Fruit fly (Drosophila melanogaster) whole organism, pupa: ENCODE results near the gene Rab3-GEF.

ENCODE experiments used
- CG10348 ChIP-seq: fragments of 200-800 bp; sonication (Bioruptor generic); IDR thresholded peaks from 2 replicates; pipeline ENCODE4 v1.3.6; 2022; ENCODE audit warnings: missing biosample characterization, missing genetic modification characterization
- CG12605 ChIP-seq: fragments of 200-800 bp; sonication (Bioruptor generic); IDR thresholded peaks from 2 replicates; pipeline ENCODE4 v1.3.6; 2022; ENCODE audit warnings: missing biosample characterization, missing genetic modification characterization
- CG13204 ChIP-seq: fragments of 200-800 bp; sonication (Bioruptor generic); optimal IDR thresholded peaks from 2 replicates; lab custom pipeline; 2018; ENCODE audit warnings: missing biosample characterization, mild to moderate bottlenecking, missing genetic modification characterization, moderate library complexity
- CG14655 ChIP-seq: fragments of 200-800 bp; sonication (Bioruptor generic); optimal IDR thresholded peaks from 3 replicates; lab custom pipeline; 2017; ENCODE audit warnings: mild to moderate bottlenecking, missing biosample characterization, missing genetic modification reagents, missing genetic modification characterization
- CG15710 ChIP-seq: fragments of 200-800 bp; sonication (Bioruptor generic); optimal IDR thresholded peaks from 2 replicates; lab custom pipeline; 2018; ENCODE audit warnings: missing biosample characterization, mild to moderate bottlenecking, missing genetic modification characterization, moderate library complexity
- CG17806 ChIP-seq: fragments of 200-800 bp; sonication (Bioruptor generic); optimal IDR thresholded peaks from 2 replicates; lab custom pipeline; 2018; ENCODE audit warnings: missing biosample characterization, mild to moderate bottlenecking, missing genetic modification characterization, moderate library complexity
- CG32121 ChIP-seq: fragments of 200-800 bp; sonication (Bioruptor generic); IDR thresholded peaks from 2 replicates; pipeline ENCODE4 v1.3.6; 2022; ENCODE audit warnings: missing biosample characterization, missing genetic modification characterization
- CG34367 ChIP-seq: fragments of 200-800 bp; sonication (Bioruptor generic); optimal IDR thresholded peaks from 2 replicates; lab custom pipeline; 2018; ENCODE audit warnings: missing biosample characterization, mild to moderate bottlenecking, missing genetic modification characterization
- CG4496 ChIP-seq: fragments of 200-800 bp; sonication (Bioruptor generic); IDR thresholded peaks from 3 replicates; pipeline ENCODE4 v1.3.6; 2022; ENCODE audit warnings: missing biosample characterization, missing genetic modification characterization
- CG8159 ChIP-seq: fragments of 200-800 bp; sonication (Bioruptor generic); optimal IDR thresholded peaks from 3 replicates; lab custom pipeline; 2018; ENCODE audit warnings: missing biosample characterization, mild to moderate bottlenecking, missing genetic modification characterization, moderate library complexity
- CG8301 ChIP-seq: fragments of 200-800 bp; sonication (Bioruptor generic); optimal IDR thresholded peaks from 2 replicates; lab custom pipeline; 2018; ENCODE audit warnings: missing biosample characterization, mild to moderate bottlenecking, missing genetic modification characterization
- CG9948 ChIP-seq: fragments of 200-800 bp; sonication (Bioruptor generic); optimal IDR thresholded peaks from 2 replicates; lab custom pipeline; 2018; ENCODE audit warnings: missing biosample characterization, mild to moderate bottlenecking, missing genetic modification characterization, moderate library complexity
- D1 ChIP-seq: fragments of 200-800 bp; sonication (Bioruptor generic); optimal IDR thresholded peaks from 2 replicates; lab custom pipeline; 2018; ENCODE audit warnings: missing biosample characterization, mild to moderate bottlenecking, missing genetic modification characterization, moderate library complexity
- EcR ChIP-seq: fragments of 200-800 bp; sonication (Bioruptor generic); optimal IDR thresholded peaks from 3 replicates; lab custom pipeline; 2019; ENCODE audit warnings: missing biosample characterization, missing genetic modification characterization, mild to moderate bottlenecking, moderate library complexity, missing genetic modification reagents
- Ets98B ChIP-seq: fragments of 200-800 bp; sonication (Bioruptor generic); IDR thresholded peaks from 2 replicates; pipeline ENCODE4 v1.3.6; 2022; ENCODE audit warnings: missing biosample characterization, missing genetic modification characterization
- Pif1A ChIP-seq: fragments of 200-800 bp; sonication (Bioruptor generic); optimal IDR thresholded peaks from 3 replicates; lab custom pipeline; 2016; ENCODE audit warnings: missing biosample characterization, missing genetic modification characterization
- Pif1B ChIP-seq: fragments of 200-800 bp; sonication (Bioruptor generic); optimal IDR thresholded peaks from 3 replicates; lab custom pipeline; 2016; ENCODE audit warnings: missing biosample characterization, missing genetic modification characterization
- Snoo ChIP-seq: fragments of 200-800 bp; sonication (Bioruptor generic); optimal IDR thresholded peaks from 3 replicates; lab custom pipeline; 2017; ENCODE audit warnings: missing biosample characterization, mild to moderate bottlenecking, missing genetic modification characterization, inconsistent platforms
- fd96Ca ChIP-seq: fragments of 200-800 bp; sonication (Bioruptor generic); IDR thresholded peaks from 3 replicates; pipeline ENCODE4 v1.3.6; 2022; ENCODE audit warnings: missing biosample characterization, missing genetic modification characterization
- gl ChIP-seq: fragments of 200-800 bp; sonication (Bioruptor generic); optimal IDR thresholded peaks from 2 replicates; lab custom pipeline; 2018; ENCODE audit warnings: missing biosample characterization, mild to moderate bottlenecking, missing genetic modification characterization
- rn ChIP-seq: fragments of 200-800 bp; sonication (Bioruptor generic); IDR thresholded peaks from 2 replicates; pipeline ENCODE4 v1.3.6; 2022; ENCODE audit warnings: missing biosample characterization, missing genetic modification characterization

Rab3-GEF gene

dm6 chrX:15062619-15063018, 26.9 kb upstream of the Rab3-GEF start:
- TF ChIP-seq CG4496 (no peak), gl (tag; lab: Kevin White, UChicago) (no peak), CG34367 (tag; lab: Kevin White, UChicago) (no peak), CG32121 (GFP tag; lab: Robert Waterston, UW) (no peak), CG17806 (tag; lab: Kevin White, UChicago) (no peak), CG12605 (GFP tag; lab: Robert Waterston, UW) (no peak), CG13204 (no peak)

dm6 chrX:15063404-15064062, 25.9 kb upstream of the Rab3-GEF start, which contains the start of the genes hiw and ND-B18:
Gene hiw (minus strand): TSS chrX:15063429.
Gene ND-B18 (plus strand): TSS chrX:15063733.
- no peak for TF ChIP-seq CG13204
- TF ChIP-seq rn = no peak
- no peak for TF ChIP-seq CG9948
- TF ChIP-seq gl (tag; lab: Kevin White, UChicago) = no peak
- TF ChIP-seq CG14655 (GFP tag; lab: Kevin White, UChicago) = no peak
- TF ChIP-seq CG4496 = peak; percentile 49
- TF ChIP-seq CG32121 (GFP tag; lab: Robert Waterston, UW) = no peak
- TF ChIP-seq fd96Ca = no peak

dm6 chrX:15066374-15067057, 23.0 kb upstream of the Rab3-GEF start, which contains the start of the genes opm and dob:
Gene opm (minus strand): TSS chrX:15066432.
Gene dob (plus strand): TSS chrX:15067007.
- TF ChIP-seq EcR (GFP tag; lab: Kevin White, UChicago) (no peak), CG12605 (GFP tag; lab: Robert Waterston, UW) (no peak), CG10348 (GFP tag; lab: Robert Waterston, UW) (no peak), CG8159 (tag; lab: Kevin White, UChicago) (peak; percentile 13), CG17806 (tag; lab: Kevin White, UChicago) (no peak), rn (no peak), D1 (tag; lab: Kevin White, UChicago) (no peak), Pif1A (GFP tag; lab: Kevin White, UChicago) (no peak), Snoo (tag; lab: Kevin White, UChicago) (no peak), CG9948 (peak; percentile 20), CG13204 (no peak), CG34367 (tag; lab: Kevin White, UChicago) (no peak)

- TF ChIP-seq gl (tag; lab: Kevin White, UChicago) (peak; percentile 21), CG12605 (GFP tag; lab: Robert Waterston, UW) (no peak), CG13204 (peak; percentile 44), fd96Ca (no peak)
- TF ChIP-seq, all 21 proteins: peak for 2
Measured at dm6 chrX:15068537-15068936, 20.9 kb upstream of the Rab3-GEF start.

dm6 chrX:15069417-15069896, 20.0 kb upstream of the Rab3-GEF start:
- TF ChIP-seq Snoo (tag; lab: Kevin White, UChicago) (peak; percentile 59), Pif1A (GFP tag; lab: Kevin White, UChicago) (peak; percentile 85), CG8301 (tag; lab: Kevin White, UChicago) (peak; percentile 89), rn (peak; percentile 64; the same call in 1 of the 2 replicates), CG9948 (peak; percentile 88), CG8159 (tag; lab: Kevin White, UChicago) (peak; percentile 93), Ets98B (GFP tag; lab: Robert Waterston, UW) (peak; percentile 90), Pif1B (GFP tag; lab: Kevin White, UChicago) (peak; percentile 90), CG4496 (peak; percentile 95), CG10348 (GFP tag; lab: Robert Waterston, UW) (no peak), CG34367 (tag; lab: Kevin White, UChicago) (peak; percentile 98), EcR (GFP tag; lab: Kevin White, UChicago) (peak; percentile 77), CG14655 (GFP tag; lab: Kevin White, UChicago) (peak; percentile 96), CG13204 (peak; percentile 100), CG32121 (GFP tag; lab: Robert Waterston, UW) (peak; percentile 83), fd96Ca (peak; percentile 90), CG15710 (tag; lab: Kevin White, UChicago) (peak; percentile 96), CG17806 (tag; lab: Kevin White, UChicago) (peak; percentile 93), CG12605 (GFP tag; lab: Robert Waterston, UW) (peak; percentile 94), D1 (tag; lab: Kevin White, UChicago) (peak; percentile 44), gl (tag; lab: Kevin White, UChicago) (peak; percentile 100)

dm6 chrX:15070137-15070536, 19.3 kb upstream of the Rab3-GEF start:
- TF ChIP-seq CG15710 (tag; lab: Kevin White, UChicago) = no peak
- no peak for TF ChIP-seq EcR (GFP tag; lab: Kevin White, UChicago)
- no peak for TF ChIP-seq gl (tag; lab: Kevin White, UChicago)
- TF ChIP-seq Pif1A (GFP tag; lab: Kevin White, UChicago) = no peak
- no peak for TF ChIP-seq CG10348 (GFP tag; lab: Robert Waterston, UW)
- TF ChIP-seq CG17806 (tag; lab: Kevin White, UChicago) = no peak
- no peak for TF ChIP-seq Ets98B (GFP tag; lab: Robert Waterston, UW)
- no peak for TF ChIP-seq CG14655 (GFP tag; lab: Kevin White, UChicago)
- TF ChIP-seq CG4496 = no peak
- no peak for TF ChIP-seq Snoo (tag; lab: Kevin White, UChicago)
- TF ChIP-seq fd96Ca = no peak
- TF ChIP-seq CG34367 (tag; lab: Kevin White, UChicago) = no peak
- no peak for TF ChIP-seq CG12605 (GFP tag; lab: Robert Waterston, UW)
- TF ChIP-seq, all 21 proteins: peak for 0
